Worm (Caenorhabditis elegans) whole organism, L1 larva: ENCODE data around the gene smg-8.

Experiments
- C16A3.4 ChIP-seq: fragments of 150-350 bp; optimal IDR thresholded peaks from 2 replicates; lab custom pipeline; 2014; ENCODE audit warnings: missing biosample characterization, missing genetic modification characterization
- C34B4.2 ChIP-seq: sonication (generic microtip); optimal IDR thresholded peaks from 2 replicates; lab custom pipeline; 2017; ENCODE audit warnings: mild to moderate bottlenecking, missing genetic modification characterization, missing compliant biosample characterization
- aha-1 ChIP-seq: fragments of 150-350 bp; optimal IDR thresholded peaks from 2 replicates; lab custom pipeline; 2014; ENCODE audit warnings: missing biosample characterization, missing genetic modification characterization
- alr-1 ChIP-seq: fragments of 200-800 bp; sonication (Bioruptor generic); optimal IDR thresholded peaks from 2 replicates; lab custom pipeline; 2018; ENCODE audit warnings: borderline replicate concordance, mild to moderate bottlenecking, missing genetic modification characterization, missing compliant biosample characterization
- aly-2 ChIP-seq: fragments of 150-350 bp; optimal IDR thresholded peaks from 2 replicates; lab custom pipeline; 2014; ENCODE audit warnings: missing biosample characterization, missing genetic modification characterization
- ama-1 ChIP-seq: fragments of 150-350 bp; optimal IDR thresholded peaks from 2 replicates; lab custom pipeline; 2014
- ceh-88 ChIP-seq: fragments of 200-800 bp; sonication (Bioruptor generic); IDR thresholded peaks from 2 replicates; pipeline ENCODE4 v1.3.6; 2022; ENCODE audit warnings: missing genetic modification characterization, missing compliant biosample characterization
- ceh-90 ChIP-seq: sonication (generic microtip); optimal IDR thresholded peaks from 2 replicates; lab custom pipeline; 2016; ENCODE audit warnings: missing genetic modification characterization, missing compliant biosample characterization
- ces-1 ChIP-seq: fragments of 150-350 bp; optimal IDR thresholded peaks from 2 replicates; lab custom pipeline; 2014; ENCODE audit warnings: missing biosample characterization, missing genetic modification reagents, missing genetic modification characterization
- dpl-1 ChIP-seq, 3 experiments: fragments of 150-350 bp in 2 of 3; sonication (generic microtip) in 1 of 3; optimal IDR thresholded peaks; 2 replicates each; lab custom pipeline; 2014 to 2017; ENCODE audit warnings: missing biosample characterization in 3 of 3, missing genetic modification characterization in 3 of 3, missing genetic modification reagents in 3 of 3
- dsc-1 ChIP-seq: sonication (generic microtip); optimal IDR thresholded peaks from 2 replicates; lab custom pipeline; 2016; ENCODE audit warnings: mild to moderate bottlenecking, missing genetic modification characterization, missing compliant biosample characterization
- efl-1 ChIP-seq, 4 experiments: fragments of 150-350 bp; optimal IDR thresholded peaks in 3 of 4; peaks in 1 of 4; 1 replicate in 1 of 4; 2 replicates in 3 of 4; lab custom pipeline; 2014; ENCODE audit warnings: missing biosample characterization in 2 of 4, missing genetic modification characterization in 2 of 4, missing genetic modification reagents in 2 of 4
- efl-3 ChIP-seq: fragments of 200-800 bp; sonication (Bioruptor generic); optimal IDR thresholded peaks from 2 replicates; lab custom pipeline; 2018; ENCODE audit warnings: mild to moderate bottlenecking, missing genetic modification characterization, missing compliant biosample characterization
- egl-13 ChIP-seq: sonication (generic microtip); optimal IDR thresholded peaks from 2 replicates; lab custom pipeline; 2016; ENCODE audit warnings: missing genotype, missing genetic modification reagents, missing genetic modification characterization, missing compliant biosample characterization
- egl-27 ChIP-seq, 2 experiments: fragments of 150-350 bp in 1 of 2; sonication (generic microtip); optimal IDR thresholded peaks; 3 replicates each; lab custom pipeline; 2017 to 2018; ENCODE audit warnings: missing biosample characterization in 2 of 2, missing genetic modification characterization in 2 of 2, missing genetic modification reagents in 2 of 2
- elt-3 ChIP-seq, 6 experiments: fragments of 150-350 bp in 1 of 6; sonication (generic microtip); optimal IDR thresholded peaks; 2 replicates each; lab custom pipeline; 2017 to 2018; ENCODE audit warnings: missing biosample characterization in 6 of 6, missing genetic modification characterization in 6 of 6, inconsistent platforms in 1 of 6
- ets-5 ChIP-seq: fragments of 200-800 bp; sonication (Bioruptor generic); IDR thresholded peaks from 2 replicates; pipeline ENCODE4 v1.3.6; 2022; ENCODE audit warnings: missing genetic modification characterization, missing compliant biosample characterization
- fos-1 ChIP-seq: fragments of 150-350 bp; optimal IDR thresholded peaks from 2 replicates; lab custom pipeline; 2014; ENCODE audit warnings: missing biosample characterization, missing genetic modification characterization
- hlh-17 ChIP-seq: fragments of 200-800 bp; sonication (Bioruptor generic); optimal IDR thresholded peaks from 2 replicates; lab custom pipeline; 2018; ENCODE audit warnings: missing genetic modification characterization, mild to moderate bottlenecking, missing compliant biosample characterization, moderate library complexity, borderline replicate concordance
- hlh-4 ChIP-seq: sonication (generic microtip); optimal IDR thresholded peaks from 2 replicates; lab custom pipeline; 2016; ENCODE audit warnings: mild to moderate bottlenecking, missing genetic modification characterization, missing compliant biosample characterization
- hpl-2 ChIP-seq: fragments of 150-350 bp; optimal IDR thresholded peaks from 2 replicates; lab custom pipeline; 2014; ENCODE audit warnings: missing biosample characterization, missing genetic modification reagents, missing genetic modification characterization
- irx-1 ChIP-seq: sonication (generic microtip); optimal IDR thresholded peaks from 2 replicates; lab custom pipeline; 2016; ENCODE audit warnings: missing genetic modification characterization, missing compliant biosample characterization
- isw-1 ChIP-seq: fragments of 200-800 bp; sonication (Bioruptor generic); IDR thresholded peaks from 2 replicates; pipeline ENCODE4 v1.3.6; 2022; ENCODE audit warnings: missing genetic modification characterization, missing compliant biosample characterization
- jun-1 ChIP-seq: fragments of 150-350 bp; optimal IDR thresholded peaks from 2 replicates; lab custom pipeline; 2014; ENCODE audit warnings: missing biosample characterization, missing genetic modification reagents, missing genetic modification characterization
- lin-13 ChIP-seq: fragments of 150-350 bp; optimal IDR thresholded peaks from 2 replicates; lab custom pipeline; 2014; ENCODE audit warnings: missing biosample characterization, missing genetic modification reagents, missing genetic modification characterization
- lin-35 ChIP-seq, 2 experiments: fragments of 150-350 bp; optimal IDR thresholded peaks; 2 replicates each; lab custom pipeline; 2014; ENCODE audit warnings: missing biosample characterization in 2 of 2, missing genetic modification characterization in 2 of 2, missing genetic modification reagents in 2 of 2
- lir-3 ChIP-seq: sonication (generic microtip); optimal IDR thresholded peaks from 2 replicates; lab custom pipeline; 2016; ENCODE audit warnings: mild to moderate bottlenecking, missing genetic modification characterization, moderate library complexity, missing compliant biosample characterization; ENCODE audit not compliant: poor library complexity
- lsy-2 ChIP-seq, 2 experiments: fragments of 150-350 bp; optimal IDR thresholded peaks; 2 replicates each; lab custom pipeline; 2014; ENCODE audit warnings: missing biosample characterization in 2 of 2, missing genetic modification characterization in 2 of 2
- mab-9 ChIP-seq: fragments of 200-800 bp; sonication (Bioruptor generic); IDR thresholded peaks from 2 replicates; pipeline ENCODE4 v1.3.6; 2022; ENCODE audit warnings: missing genetic modification reagents, missing genetic modification characterization, missing compliant biosample characterization
- mef-2 ChIP-seq: fragments of 150-350 bp; optimal IDR thresholded peaks from 2 replicates; lab custom pipeline; 2014; ENCODE audit warnings: missing biosample characterization, missing genetic modification characterization
- mep-1 ChIP-seq: fragments of 150-350 bp; optimal IDR thresholded peaks from 2 replicates; lab custom pipeline; 2014; ENCODE audit warnings: missing biosample characterization, missing genetic modification characterization
- nhr-12 ChIP-seq: sonication (generic microtip); optimal IDR thresholded peaks from 2 replicates; lab custom pipeline; 2017; ENCODE audit warnings: missing biosample characterization, missing genetic modification characterization
- nhr-19 ChIP-seq: fragments of 200-800 bp; sonication (Bioruptor generic); conservative IDR thresholded peaks from 2 replicates; pipeline ENCODE4 v1.3.6; 2022; ENCODE audit warnings: missing genetic modification characterization, missing compliant biosample characterization
- nhr-237 ChIP-seq: fragments of 150-350 bp; optimal IDR thresholded peaks from 2 replicates; lab custom pipeline; 2014; ENCODE audit warnings: missing biosample characterization, missing genetic modification characterization
- nhr-47 ChIP-seq: sonication (generic microtip); optimal IDR thresholded peaks from 2 replicates; lab custom pipeline; 2016; ENCODE audit warnings: mild to moderate bottlenecking, missing genetic modification characterization, moderate library complexity, missing compliant biosample characterization
- nhr-76 ChIP-seq: sonication (generic microtip); optimal IDR thresholded peaks from 2 replicates; lab custom pipeline; 2017; ENCODE audit warnings: missing biosample characterization, missing genetic modification characterization
- nhr-84 ChIP-seq: sonication (generic microtip); optimal IDR thresholded peaks from 2 replicates; lab custom pipeline; 2017; ENCODE audit warnings: missing biosample characterization, missing genetic modification characterization
- nhr-85 ChIP-seq: sonication (generic microtip); peaks from one replicate; lab custom pipeline; 2016; ENCODE audit warnings: missing genetic modification characterization, inconsistent platforms, missing compliant biosample characterization
- pag-3 ChIP-seq: sonication (generic microtip); optimal IDR thresholded peaks from 2 replicates; lab custom pipeline; 2017; ENCODE audit warnings: missing genetic modification characterization, mild to moderate bottlenecking, missing compliant biosample characterization, antibody characterized with exemption, borderline replicate concordance; ENCODE audit not compliant: insufficient read depth
- rnt-1 ChIP-seq: sonication (generic microtip); optimal IDR thresholded peaks from 2 replicates; lab custom pipeline; 2016; ENCODE audit warnings: mild to moderate bottlenecking, missing genetic modification characterization, moderate library complexity, missing compliant biosample characterization
- skn-1 ChIP-seq: fragments of 150-350 bp; optimal IDR thresholded peaks from 2 replicates; lab custom pipeline; 2014; ENCODE audit warnings: missing biosample characterization, missing genetic modification characterization
- snpc-4 ChIP-seq: fragments of 150-350 bp; optimal IDR thresholded peaks from 2 replicates; lab custom pipeline; 2014; ENCODE audit warnings: missing biosample characterization, missing genetic modification characterization
- sox-4 ChIP-seq: sonication (generic microtip); optimal IDR thresholded peaks from 2 replicates; lab custom pipeline; 2016; ENCODE audit warnings: missing genetic modification characterization, missing compliant biosample characterization
- sptf-1 ChIP-seq: fragments of 150-350 bp; optimal IDR thresholded peaks from 2 replicates; lab custom pipeline; 2014; ENCODE audit warnings: missing biosample characterization, missing genetic modification characterization
- sup-37 ChIP-seq: fragments of 200-800 bp; sonication (Bioruptor generic); optimal IDR thresholded peaks from 2 replicates; lab custom pipeline; 2018; ENCODE audit warnings: mild to moderate bottlenecking, missing genetic modification characterization, missing compliant biosample characterization
- tbx-2 ChIP-seq: sonication (generic microtip); optimal IDR thresholded peaks from 2 replicates; lab custom pipeline; 2016; ENCODE audit warnings: missing genetic modification characterization, missing compliant biosample characterization
- tlp-1 ChIP-seq: fragments of 150-350 bp; optimal IDR thresholded peaks from 2 replicates; lab custom pipeline; 2014; ENCODE audit warnings: missing biosample characterization, missing genetic modification characterization
- unc-30 ChIP-seq: sonication (generic microtip); optimal IDR thresholded peaks from 2 replicates; lab custom pipeline; 2017; ENCODE audit warnings: missing biosample characterization, missing genetic modification characterization
- unc-62 ChIP-seq: fragments of 150-350 bp; optimal IDR thresholded peaks from 2 replicates; lab custom pipeline; 2014; ENCODE audit warnings: missing biosample characterization, missing genetic modification reagents, missing genetic modification characterization
- unc-98 ChIP-seq: fragments of 200-800 bp; sonication (Bioruptor generic); IDR thresholded peaks from 2 replicates; pipeline ENCODE4 v1.3.6; 2022; ENCODE audit warnings: missing genetic modification characterization, missing compliant biosample characterization
- xbp-1 ChIP-seq: sonication (generic microtip); optimal IDR thresholded peaks from 2 replicates; lab custom pipeline; 2016; ENCODE audit warnings: missing genetic modification characterization, missing compliant biosample characterization
- ztf-11 ChIP-seq, 2 experiments: sonication (generic microtip); optimal IDR thresholded peaks; 2 replicates each; lab custom pipeline; 2016 to 2017; ENCODE audit warnings: missing genetic modification characterization in 2 of 2, missing biosample characterization in 1 of 2, missing compliant biosample characterization in 1 of 2
- ztf-4 ChIP-seq: fragments of 150-350 bp; optimal IDR thresholded peaks from 2 replicates; lab custom pipeline; 2014; ENCODE audit warnings: missing biosample characterization, missing genetic modification characterization

smg-8 gene

DNA sequence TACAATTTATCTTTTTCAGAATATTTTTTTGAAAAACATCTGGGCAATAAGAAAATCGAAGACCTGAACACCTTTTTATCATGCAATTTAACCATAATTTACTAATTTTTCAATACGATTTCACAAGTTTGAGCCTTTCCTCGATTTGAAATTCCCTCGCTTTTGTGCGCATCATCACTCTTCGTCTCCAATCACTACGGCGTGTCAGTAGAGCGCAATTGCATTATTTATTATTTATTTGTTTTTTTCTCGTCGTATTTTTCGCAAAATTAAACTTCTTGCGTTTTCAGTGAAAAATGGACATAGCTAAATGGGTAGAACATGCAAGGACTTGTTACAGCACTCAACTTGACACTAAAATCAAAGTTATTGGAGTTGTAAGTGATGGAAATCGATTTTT lies at the start of gene smg-8:
smg-8 (plus strand) TSS at position 266 of the 400 bp plus-strand sequence.
- TF ChIP-seq pag-3 (tag; lab: Kevin White, UChicago): no peak
- TF ChIP-seq unc-62 (GFP tag; lab: Kevin White, UChicago): no peak
- no peak for TF ChIP-seq nhr-84 (tag; lab: Kevin White, UChicago)
- peak; percentile 14 for TF ChIP-seq sox-4 (tag; lab: Kevin White, UChicago)
- TF ChIP-seq nhr-76: no peak
- TF ChIP-seq mef-2 (tag; lab: Kevin White, UChicago): peak; percentile 20
- no peak for TF ChIP-seq mab-9 (GFP tag; lab: Robert Waterston, UW)
- TF ChIP-seq tbx-2: peak; percentile 81
- no peak for TF ChIP-seq hlh-4
- TF ChIP-seq hpl-2 (GFP tag; lab: Kevin White, UChicago): no peak
- TF ChIP-seq ceh-88 (GFP tag; lab: Robert Waterston, UW): no peak; the same call in 1 of the 2 replicates
- TF ChIP-seq egl-13 (tag; lab: Kevin White, UChicago): peak; percentile 73
- peak; percentile 71 for TF ChIP-seq jun-1
- no peak for TF ChIP-seq ztf-11 (tag; optimal IDR thresholded peaks at IDR 0.05; lab: Kevin White, UChicago)
- TF ChIP-seq sptf-1 (tag; lab: Kevin White, UChicago): no peak
- TF ChIP-seq nhr-85 (tag; lab: Kevin White, UChicago): peak; percentile 76
- no peak for TF ChIP-seq ets-5 (GFP tag; lab: Robert Waterston, UW)
- no peak for TF ChIP-seq tlp-1
- TF ChIP-seq rnt-1: no peak
- TF ChIP-seq lsy-2 (tag; optimal IDR thresholded peaks at IDR 0.05; lab: Kevin White, UChicago): peak; percentile 84 to 93
- peak; percentile 78 for TF ChIP-seq mep-1
- TF ChIP-seq aly-2 (tag; lab: Kevin White, UChicago): no peak
- TF ChIP-seq efl-1 (optimal IDR thresholded peaks at IDR 0.05; lab: Kevin White, UChicago): peak; percentile 98 to 100
- peak; percentile 98 to 100 for TF ChIP-seq efl-1 (GFP tag; optimal IDR thresholded peaks at IDR 0.05 in 1 of 2; lab: Kevin White, UChicago)
- TF ChIP-seq dsc-1 (tag; lab: Kevin White, UChicago): peak; percentile 73
- TF ChIP-seq nhr-237 (tag; lab: Kevin White, UChicago): peak; percentile 64
- TF ChIP-seq lin-35 (GFP tag; optimal IDR thresholded peaks at IDR 0.05; lab: Kevin White, UChicago): peak; percentile 99
- TF ChIP-seq C16A3.4: peak; percentile 87
- peak; percentile 68 for TF ChIP-seq isw-1 (GFP tag; lab: Robert Waterston, UW)
- TF ChIP-seq lir-3 (tag; lab: Kevin White, UChicago): peak; percentile 18
- peak in 2 of 6 experiments; percentile 31 to 33 for TF ChIP-seq elt-3 (tag; optimal IDR thresholded peaks at IDR 0.05; lab: Kevin White, UChicago)
- no peak for TF ChIP-seq nhr-12 (tag; lab: Kevin White, UChicago)
- no peak for TF ChIP-seq unc-30 (tag; lab: Kevin White, UChicago)
- no peak for TF ChIP-seq efl-3 (GFP tag; lab: Kevin White, UChicago)
- peak; percentile 75 for TF ChIP-seq xbp-1 (tag; lab: Kevin White, UChicago)
- TF ChIP-seq sup-37 (GFP tag; lab: Kevin White, UChicago): no peak
- peak; percentile 73 for TF ChIP-seq nhr-19
- TF ChIP-seq irx-1 (tag; lab: Kevin White, UChicago): peak; percentile 20
- no peak for TF ChIP-seq aha-1 (tag; lab: Kevin White, UChicago)
- no peak for TF ChIP-seq unc-98 (GFP tag; lab: Robert Waterston, UW)
- peak; percentile 17 for TF ChIP-seq ztf-4
- peak; percentile 79 for TF ChIP-seq lin-13
- peak; percentile 56 for TF ChIP-seq snpc-4 (tag; lab: Kevin White, UChicago)
- TF ChIP-seq ama-1 (lab: Kevin White, UChicago): no peak
- no peak for TF ChIP-seq hlh-17 (GFP tag; lab: Kevin White, UChicago)
- TF ChIP-seq ces-1 (GFP tag; lab: Kevin White, UChicago): no peak
- TF ChIP-seq nhr-47 (tag; lab: Kevin White, UChicago): peak; percentile 89
- TF ChIP-seq skn-1: peak; percentile 84
- TF ChIP-seq egl-27 (tag; optimal IDR thresholded peaks at IDR 0.05; lab: Kevin White, UChicago): no peak
- no peak for TF ChIP-seq ceh-90 (tag; lab: Kevin White, UChicago)
- peak; percentile 98 to 99 (median 98) for TF ChIP-seq dpl-1 (GFP tag; optimal IDR thresholded peaks at IDR 0.05; lab: Kevin White, UChicago)
- TF ChIP-seq alr-1 (tag; lab: Kevin White, UChicago): no peak
- TF ChIP-seq fos-1 (tag; lab: Kevin White, UChicago): peak; percentile 83
- no peak for TF ChIP-seq C34B4.2 (tag; lab: Kevin White, UChicago)
